Worm (Caenorhabditis elegans) whole organism, young adult: ENCODE results near the gene F54F2.6.
A peak's percentile ranks its signal among the peaks of the same experiment; 100 is the strongest.

Experiments used
- C06A6.2 ChIP-seq: fragments of 200-800 bp; sonication (Bioruptor generic); conservative IDR thresholded peaks from 2 replicates; pipeline ENCODE4 v1.3.6; 2022; ENCODE audit warnings: missing genetic modification characterization, missing compliant biosample characterization
- D2030.7 ChIP-seq: fragments of 200-800 bp; sonication (Bioruptor generic); IDR thresholded peaks from 2 replicates; pipeline ENCODE4 v1.3.6; 2022; ENCODE audit warnings: missing genetic modification reagents, missing genetic modification characterization, missing compliant biosample characterization
- F57C9.4 ChIP-seq: sonication (generic microtip); optimal IDR thresholded peaks from 2 replicates; lab custom pipeline; 2017; ENCODE audit warnings: mild to moderate bottlenecking, missing genetic modification characterization, missing compliant biosample characterization
- K11D2.4 ChIP-seq: fragments of 200-800 bp; sonication (Bioruptor generic); IDR thresholded peaks from 2 replicates; pipeline ENCODE4 v1.3.6; 2022; ENCODE audit warnings: missing genetic modification reagents, missing genetic modification characterization, missing compliant biosample characterization
- Y79H2A.3 ChIP-seq: fragments of 200-800 bp; sonication (Bioruptor generic); conservative IDR thresholded peaks from 2 replicates; pipeline ENCODE4 v1.3.6; 2022; ENCODE audit warnings: missing genetic modification reagents, missing genetic modification characterization, missing compliant biosample characterization
- Y95B8A.8 ChIP-seq: fragments of 200-800 bp; sonication (Bioruptor generic); IDR thresholded peaks from 2 replicates; pipeline ENCODE4 v1.3.6; 2022; ENCODE audit warnings: missing genetic modification reagents, missing genetic modification characterization, missing compliant biosample characterization
- ZK185.1 ChIP-seq: sonication (generic microtip); optimal IDR thresholded peaks from 2 replicates; lab custom pipeline; 2016; ENCODE audit warnings: mild to moderate bottlenecking, missing genetic modification characterization, missing compliant biosample characterization; ENCODE audit not compliant: poor library complexity, severe bottlenecking
- atf-7 ChIP-seq: sonication (generic microtip); optimal IDR thresholded peaks from 2 replicates; lab custom pipeline; 2017; ENCODE audit warnings: mild to moderate bottlenecking, missing genetic modification characterization, missing compliant biosample characterization
- attf-3 ChIP-seq: fragments of 200-800 bp; sonication (Bioruptor generic); conservative IDR thresholded peaks from 2 replicates; pipeline ENCODE4 v1.3.6; 2022; ENCODE audit warnings: missing genetic modification reagents, missing genetic modification characterization, missing compliant biosample characterization
- attf-6 ChIP-seq: fragments of 200-800 bp; sonication (Bioruptor generic); IDR thresholded peaks from 2 replicates; pipeline ENCODE4 v1.3.6; 2022; ENCODE audit warnings: missing genetic modification reagents, missing genetic modification characterization, missing compliant biosample characterization
- ccch-3 ChIP-seq: fragments of 200-800 bp; sonication (Bioruptor generic); optimal IDR thresholded peaks from 2 replicates; lab custom pipeline; 2018; ENCODE audit warnings: mild to moderate bottlenecking, missing genetic modification characterization, missing compliant biosample characterization
- ceh-79 ChIP-seq: sonication (generic microtip); optimal IDR thresholded peaks from 2 replicates; lab custom pipeline; 2017; ENCODE audit warnings: mild to moderate bottlenecking, missing genetic modification characterization, missing compliant biosample characterization
- ceh-91 ChIP-seq: fragments of 200-800 bp; sonication (Bioruptor generic); IDR thresholded peaks from 2 replicates; pipeline ENCODE4 v1.3.6; 2022; ENCODE audit warnings: missing genetic modification reagents, missing genetic modification characterization, missing compliant biosample characterization
- chd-7 ChIP-seq: sonication (generic microtip); optimal IDR thresholded peaks from 2 replicates; lab custom pipeline; 2016; ENCODE audit warnings: mild to moderate bottlenecking, missing genetic modification characterization, moderate library complexity, missing compliant biosample characterization
- egl-18 ChIP-seq: fragments of 200-800 bp; sonication (Bioruptor generic); IDR thresholded peaks from 2 replicates; pipeline ENCODE4 v1.3.6; 2022; ENCODE audit warnings: missing genetic modification reagents, missing genetic modification characterization, missing compliant biosample characterization
- egl-44 ChIP-seq: fragments of 200-800 bp; sonication (Bioruptor generic); IDR thresholded peaks from 2 replicates; pipeline ENCODE4 v1.3.6; 2022; ENCODE audit warnings: missing genetic modification reagents, missing genetic modification characterization, missing compliant biosample characterization
- ets-4 ChIP-seq: fragments of 200-800 bp; sonication (Bioruptor generic); optimal IDR thresholded peaks from 2 replicates; lab custom pipeline; 2018; ENCODE audit warnings: mild to moderate bottlenecking, missing genetic modification characterization, missing compliant biosample characterization
- hlh-26 ChIP-seq: fragments of 200-800 bp; sonication (Bioruptor generic); conservative IDR thresholded peaks from 2 replicates; pipeline ENCODE4 v1.3.6; 2022; ENCODE audit warnings: missing genetic modification reagents, missing genetic modification characterization, missing compliant biosample characterization
- hmg-1.2 ChIP-seq: fragments of 200-800 bp; sonication (Bioruptor generic); IDR thresholded peaks from 2 replicates; pipeline ENCODE4 v1.3.6; 2022; ENCODE audit warnings: missing genetic modification reagents, missing genetic modification characterization, missing compliant biosample characterization
- hmg-20 ChIP-seq: fragments of 200-800 bp; sonication (Bioruptor generic); IDR thresholded peaks from 2 replicates; pipeline ENCODE4 v1.3.6; 2022; ENCODE audit warnings: missing genetic modification reagents, missing genetic modification characterization, missing compliant biosample characterization
- hsf-1 ChIP-seq: fragments of 200-800 bp; sonication (Bioruptor generic); IDR thresholded peaks from 2 replicates; pipeline ENCODE4 v1.3.6; 2022; ENCODE audit warnings: missing genetic modification reagents, missing genetic modification characterization, missing compliant biosample characterization
- lag-1 ChIP-seq: fragments of 200-800 bp; sonication (Bioruptor generic); IDR thresholded peaks from 2 replicates; pipeline ENCODE4 v1.3.6; 2022; ENCODE audit warnings: missing genetic modification reagents, missing genetic modification characterization, missing compliant biosample characterization
- let-607 ChIP-seq, 2 experiments: fragments of 200-800 bp in 1 of 2; sonication (Bioruptor generic) in 1 of 2; sonication (generic microtip) in 1 of 2; optimal IDR thresholded peaks; 2 replicates each; lab custom pipeline; 2016 to 2018; ENCODE audit warnings: mild to moderate bottlenecking in 2 of 2, missing compliant biosample characterization in 2 of 2, missing genetic modification characterization in 2 of 2, moderate library complexity in 2 of 2, missing genotype in 1 of 2
- lin-35 ChIP-seq, 3 experiments: fragments of 150-350 bp in 2 of 3; sonication (generic microtip) in 1 of 3; optimal IDR thresholded peaks; 2 replicates each; lab custom pipeline; 2014 to 2018; ENCODE audit warnings: missing biosample characterization in 3 of 3, missing genetic modification characterization in 3 of 3, missing genetic modification reagents in 3 of 3
- lsl-1 ChIP-seq: fragments of 200-800 bp; sonication (Bioruptor generic); optimal IDR thresholded peaks from 2 replicates; lab custom pipeline; 2018; ENCODE audit warnings: mild to moderate bottlenecking, missing genetic modification characterization, moderate library complexity, missing compliant biosample characterization
- lsy-27 ChIP-seq: sonication (generic microtip); optimal IDR thresholded peaks from 2 replicates; lab custom pipeline; 2017; ENCODE audit warnings: missing genetic modification characterization, mild to moderate bottlenecking, missing compliant biosample characterization, antibody characterized with exemption, missing genotype, borderline replicate concordance; ENCODE audit not compliant: insufficient read depth
- madf-6 ChIP-seq: fragments of 200-800 bp; sonication (Bioruptor generic); IDR thresholded peaks from 2 replicates; pipeline ENCODE4 v1.3.6; 2022; ENCODE audit warnings: missing genetic modification reagents, missing genetic modification characterization, missing compliant biosample characterization
- mcd-1 ChIP-seq: fragments of 200-800 bp; sonication (Bioruptor generic); IDR thresholded peaks from 2 replicates; pipeline ENCODE4 v1.3.6; 2022; ENCODE audit warnings: missing genetic modification reagents, missing genetic modification characterization, missing compliant biosample characterization
- nfya-1 ChIP-seq: sonication (generic microtip); optimal IDR thresholded peaks from 2 replicates; lab custom pipeline; 2017; ENCODE audit warnings: antibody characterized with exemption, missing compliant biosample characterization, missing genetic modification characterization, borderline replicate concordance; ENCODE audit not compliant: insufficient read depth
- nfya-2 ChIP-seq: fragments of 200-800 bp; sonication (Bioruptor generic); IDR thresholded peaks from 2 replicates; pipeline ENCODE4 v1.3.6; 2022; ENCODE audit warnings: missing genetic modification reagents, missing genetic modification characterization, missing compliant biosample characterization
- nhr-179 ChIP-seq: sonication (generic microtip); optimal IDR thresholded peaks from 2 replicates; lab custom pipeline; 2016; ENCODE audit warnings: mild to moderate bottlenecking, missing genetic modification characterization, missing compliant biosample characterization
- nhr-27 ChIP-seq: fragments of 200-800 bp; sonication (Bioruptor generic); optimal IDR thresholded peaks from 2 replicates; lab custom pipeline; 2018; ENCODE audit warnings: mild to moderate bottlenecking, missing genetic modification characterization, moderate library complexity, missing compliant biosample characterization
- pbrm-1 ChIP-seq: fragments of 200-800 bp; sonication (Bioruptor generic); IDR thresholded peaks from 2 replicates; pipeline ENCODE4 v1.3.6; 2022; ENCODE audit warnings: missing genetic modification reagents, missing genetic modification characterization, missing compliant biosample characterization
- rec-8 ChIP-seq, 2 experiments: sonication (generic microtip); optimal IDR thresholded peaks; 2 replicates each; lab custom pipeline; 2016; ENCODE audit warnings: mild to moderate bottlenecking in 2 of 2, missing genetic modification characterization in 2 of 2, missing genetic modification reagents in 2 of 2, missing genotype in 2 of 2, missing biosample characterization in 1 of 2, missing compliant biosample characterization in 1 of 2, moderate library complexity in 1 of 2
- sea-2 ChIP-seq: fragments of 200-800 bp; sonication (Bioruptor generic); IDR thresholded peaks from 2 replicates; pipeline ENCODE4 v1.3.6; 2022; ENCODE audit warnings: missing genetic modification characterization, missing compliant biosample characterization
- snpc-1.1 ChIP-seq: sonication (generic microtip); optimal IDR thresholded peaks from 2 replicates; lab custom pipeline; 2017; ENCODE audit warnings: missing genetic modification characterization, mild to moderate bottlenecking, missing compliant biosample characterization, antibody characterized with exemption, moderate library complexity, missing genotype, missing genetic modification reagents; ENCODE audit not compliant: insufficient read depth
- snpc-4 ChIP-seq, 5 experiments: fragments of 150-350 bp in 1 of 5; sonication (generic microtip) in 4 of 5; optimal IDR thresholded peaks; 2 replicates each; lab custom pipeline; 2014 to 2018; ENCODE audit warnings: missing genetic modification characterization in 5 of 5, missing biosample characterization in 3 of 5, antibody characterized with exemption in 2 of 5, mild to moderate bottlenecking in 2 of 5, missing compliant biosample characterization in 2 of 5, missing genotype in 2 of 5, moderate library complexity in 2 of 5, missing genetic modification reagents in 1 of 5
- somi-1 ChIP-seq: fragments of 200-800 bp; sonication (Bioruptor generic); optimal IDR thresholded peaks from 2 replicates; lab custom pipeline; 2018; ENCODE audit warnings: mild to moderate bottlenecking, missing genetic modification characterization, missing compliant biosample characterization
- sptf-2 ChIP-seq: fragments of 200-800 bp; sonication (Bioruptor generic); optimal IDR thresholded peaks from 2 replicates; lab custom pipeline; 2018; ENCODE audit warnings: mild to moderate bottlenecking, missing genetic modification characterization, missing compliant biosample characterization
- unc-62 ChIP-seq: fragments of 150-350 bp; optimal IDR thresholded peaks from 2 replicates; lab custom pipeline; 2014; ENCODE audit warnings: missing biosample characterization, missing genetic modification reagents, missing genetic modification characterization
- zim-3 ChIP-seq: sonication (generic microtip); optimal IDR thresholded peaks from 2 replicates; lab custom pipeline; 2017; ENCODE audit warnings: mild to moderate bottlenecking, missing genetic modification characterization, moderate library complexity, missing compliant biosample characterization
- ztf-18 ChIP-seq: sonication (generic microtip); optimal IDR thresholded peaks from 2 replicates; lab custom pipeline; 2016; ENCODE audit warnings: missing genotype, mild to moderate bottlenecking, missing genetic modification characterization, missing compliant biosample characterization
- ztf-22 ChIP-seq: fragments of 200-800 bp; sonication (Bioruptor generic); optimal IDR thresholded peaks from 2 replicates; lab custom pipeline; 2018; ENCODE audit warnings: mild to moderate bottlenecking, missing genetic modification characterization, moderate library complexity, missing compliant biosample characterization
- ztf-26 ChIP-seq: sonication (generic microtip); optimal IDR thresholded peaks from 2 replicates; lab custom pipeline; 2017; ENCODE audit warnings: missing genetic modification characterization, missing compliant biosample characterization
- ztf-6 ChIP-seq: fragments of 200-800 bp; sonication (Bioruptor generic); IDR thresholded peaks from 2 replicates; pipeline ENCODE4 v1.3.6; 2022; ENCODE audit warnings: missing genetic modification reagents, missing genetic modification characterization, missing compliant biosample characterization

The F54F2.6 gene

ce11 chrIII:8784500-8784899 is 16.0 kb downstream of the F54F2.6 start:
- no peak for TF ChIP-seq lin-35 (GFP tag; optimal IDR thresholded peaks at IDR 0.05; lab: Kevin White, UChicago)
- TF ChIP-seq D2030.7: no peak
- no peak for TF ChIP-seq ets-4 (GFP tag; lab: Kevin White, UChicago)
- TF ChIP-seq ceh-79 (tag; lab: Kevin White, UChicago): no peak
- TF ChIP-seq nhr-179: no peak
- no peak for TF ChIP-seq snpc-1.1 (tag; lab: Kevin White, UChicago)
- no peak for TF ChIP-seq chd-7 (tag; lab: Kevin White, UChicago)
- TF ChIP-seq somi-1 (GFP tag; lab: Kevin White, UChicago): no peak
- TF ChIP-seq nfya-1 (tag; lab: Kevin White, UChicago): no peak
- no peak for TF ChIP-seq hsf-1 (GFP tag; lab: Robert Waterston, UW)
- no peak for TF ChIP-seq sea-2
- no peak for TF ChIP-seq nhr-27 (tag; lab: Kevin White, UChicago)
- TF ChIP-seq sptf-2 (GFP tag; lab: Kevin White, UChicago): no peak
- TF ChIP-seq atf-7 (tag; lab: Kevin White, UChicago): no peak
- no peak for TF ChIP-seq hmg-20 (GFP tag; lab: Robert Waterston, UW)
- no peak for TF ChIP-seq Y79H2A.3 (GFP tag; lab: Robert Waterston, UW)
- TF ChIP-seq C06A6.2 (GFP tag; lab: Robert Waterston, UW): no peak
- TF ChIP-seq hmg-1.2: no peak
- TF ChIP-seq egl-18 (GFP tag; lab: Robert Waterston, UW): no peak

- TF ChIP-seq ztf-18 (tag; lab: Kevin White, UChicago): no peak
- TF ChIP-seq attf-3 (GFP tag; lab: Robert Waterston, UW): no peak
- no peak for TF ChIP-seq nfya-1 (tag; lab: Kevin White, UChicago)
- no peak for TF ChIP-seq attf-6
- no peak for TF ChIP-seq hlh-26
- no peak for TF ChIP-seq ceh-91 (GFP tag; lab: Robert Waterston, UW)
- no peak for TF ChIP-seq hmg-1.2
- no peak for TF ChIP-seq ZK185.1 (tag; lab: Kevin White, UChicago)
- TF ChIP-seq ztf-26: peak; percentile 75
- peak; percentile 30 for TF ChIP-seq ztf-22 (GFP tag; lab: Kevin White, UChicago)
- TF ChIP-seq ets-4 (GFP tag; lab: Kevin White, UChicago): no peak
- TF ChIP-seq ccch-3 (GFP tag; lab: Kevin White, UChicago): no peak
- TF ChIP-seq egl-44: no peak
- no peak for TF ChIP-seq ztf-6 (GFP tag; lab: Robert Waterston, UW)
- no peak for TF ChIP-seq F57C9.4
- TF ChIP-seq lsl-1 (GFP tag; lab: Kevin White, UChicago): no peak
- no peak for TF ChIP-seq rec-8 (tag; optimal IDR thresholded peaks at IDR 0.05; lab: Kevin White, UChicago)
- no peak for TF ChIP-seq pbrm-1 (GFP tag; lab: Robert Waterston, UW)
- TF ChIP-seq snpc-4 (GFP tag; optimal IDR thresholded peaks at IDR 0.05; lab: Kevin White, UChicago): no peak
- no peak for TF ChIP-seq snpc-4 (tag; optimal IDR thresholded peaks at IDR 0.05; lab: Kevin White, UChicago)
- TF ChIP-seq D2030.7: no peak
- no peak for TF ChIP-seq lag-1 (GFP tag; lab: Robert Waterston, UW)
- TF ChIP-seq let-607 (tag; optimal IDR thresholded peaks at IDR 0.05; lab: Kevin White, UChicago): peak in 1 of 2 experiments; percentile 37
- no peak for TF ChIP-seq Y95B8A.8 (GFP tag; lab: Robert Waterston, UW)
- TF ChIP-seq nhr-27 (tag; lab: Kevin White, UChicago): no peak
- TF ChIP-seq nfya-2 (GFP tag; lab: Robert Waterston, UW): no peak
- TF ChIP-seq unc-62 (GFP tag; lab: Kevin White, UChicago): peak; percentile 44
- TF ChIP-seq madf-6 (GFP tag; lab: Robert Waterston, UW): no peak
- no peak for TF ChIP-seq zim-3 (tag; lab: Kevin White, UChicago)
- no peak for TF ChIP-seq mcd-1 (GFP tag; lab: Robert Waterston, UW)
- no peak for TF ChIP-seq chd-7 (tag; lab: Kevin White, UChicago)
- peak; percentile 65 for TF ChIP-seq somi-1 (GFP tag; lab: Kevin White, UChicago)
- no peak for TF ChIP-seq lsy-27 (tag; lab: Kevin White, UChicago)
- TF ChIP-seq K11D2.4 (GFP tag; lab: Robert Waterston, UW): no peak
These were observed 17.8 kb downstream of the F54F2.6 start for ce11 chrIII:8782744-8783143.
